Fruit fly (Drosophila melanogaster): ENCODE measurements around the gene Socs16D.

Gene Socs16D

dm6 chrX:17780295-17780694 lies 47.1 kb downstream of the Socs16D start:
- no peak for TF ChIP-seq GATAd (GFP tag; optimal IDR thresholded peaks at IDR 0.05)
- TF ChIP-seq CrebA (GFP tag; optimal IDR thresholded peaks at IDR 0.05; ENCODE audit: borderline replicate concordance) = no peak
- no peak for TF ChIP-seq Hr78 (GFP tag; optimal IDR thresholded peaks at IDR 0.05)
- no peak for TF ChIP-seq Mio (GFP tag; optimal IDR thresholded peaks at IDR 0.05)
- no peak for TF ChIP-seq psq (GFP tag; optimal IDR thresholded peaks at IDR 0.05)
- TF ChIP-seq usp (GFP tag; optimal IDR thresholded peaks at IDR 0.05) = no peak

dm6 chrX:17774548-17774947 lies 52.8 kb downstream of the Socs16D start:
- peak; percentile 60 for TF ChIP-seq Vsx2 (GFP tag; optimal IDR thresholded peaks at IDR 0.05; ENCODE audit: partially characterized antibody)
- TF ChIP-seq pan (optimal IDR thresholded peaks at IDR 0.05) = no peak

dm6 chrX:17771878-17772277 lies 55.5 kb downstream of the Socs16D start:
- TF ChIP-seq Hr78 (GFP tag; optimal IDR thresholded peaks at IDR 0.05) = no peak
- TF ChIP-seq dmrt93B (GFP tag; optimal IDR thresholded peaks at IDR 0.05) = no peak
- TF ChIP-seq br (GFP tag; optimal IDR thresholded peaks at IDR 0.05) = no peak
- TF ChIP-seq dsf (GFP tag; optimal IDR thresholded peaks at IDR 0.05; ENCODE audit: borderline replicate concordance) = no peak
- no peak for TF ChIP-seq GATAd (GFP tag; optimal IDR thresholded peaks at IDR 0.05)
- no peak for TF ChIP-seq fru (GFP tag; optimal IDR thresholded peaks at IDR 0.05)
- no peak for TF ChIP-seq woc (GFP tag; optimal IDR thresholded peaks at IDR 0.05)
- no peak for TF ChIP-seq Jra (GFP tag; optimal IDR thresholded peaks at IDR 0.05)
- TF ChIP-seq CG32264 (GFP tag; optimal IDR thresholded peaks at IDR 0.05) = no peak
- no peak for TF ChIP-seq Myc (optimal IDR thresholded peaks at IDR 0.05)
- no peak for TF ChIP-seq Dfd (GFP tag; optimal IDR thresholded peaks at IDR 0.05)
- no peak for TF ChIP-seq CG9705 (GFP tag; optimal IDR thresholded peaks at IDR 0.05)
